Fruit fly (Drosophila melanogaster) whole organism, embryonic: ENCODE results near the gene CalpB.

Experiments used
- Bdp1 ChIP-seq: fragments of 200-800 bp; sonication (Bioruptor generic); optimal IDR thresholded peaks from 3 replicates; lab custom pipeline; 2016; ENCODE audit warnings: missing biosample characterization, missing genetic modification characterization
- CG10543 ChIP-seq: fragments of 200-800 bp; sonication (Bioruptor generic); optimal IDR thresholded peaks from 3 replicates; lab custom pipeline; 2017; ENCODE audit warnings: missing biosample characterization, mild to moderate bottlenecking, missing genetic modification characterization, moderate library complexity
- CG11695 ChIP-seq: fragments of 200-800 bp; sonication (Bioruptor generic); IDR thresholded peaks from 3 replicates; pipeline ENCODE4 v1.3.6; 2022; ENCODE audit warnings: missing biosample characterization, missing genetic modification characterization
- CG12299 ChIP-seq: fragments of 200-800 bp; sonication (Bioruptor generic); optimal IDR thresholded peaks from 2 replicates; lab custom pipeline; 2018; ENCODE audit warnings: missing biosample characterization, mild to moderate bottlenecking, missing genetic modification characterization
- CG13296 ChIP-seq: fragments of 200-800 bp; sonication (Bioruptor generic); optimal IDR thresholded peaks from 3 replicates; lab custom pipeline; 2018; ENCODE audit warnings: missing biosample characterization, mild to moderate bottlenecking, missing genetic modification characterization
- CG14441 ChIP-seq: fragments of 200-800 bp; sonication (Bioruptor generic); IDR thresholded peaks from 2 replicates; pipeline ENCODE4 v1.3.6; 2022; ENCODE audit warnings: missing biosample characterization, missing genetic modification characterization
- CG15479 ChIP-seq: fragments of 200-800 bp; sonication (Bioruptor generic); optimal IDR thresholded peaks from 3 replicates; lab custom pipeline; 2019; ENCODE audit warnings: missing biosample characterization, mild to moderate bottlenecking, missing genetic modification characterization, moderate library complexity
- CG15696 ChIP-seq: fragments of 200-800 bp; sonication (Bioruptor generic); optimal IDR thresholded peaks from 2 replicates; lab custom pipeline; 2019; ENCODE audit warnings: missing biosample characterization, mild to moderate bottlenecking, missing genetic modification characterization, moderate library complexity
- CG16815 ChIP-seq: fragments of 200-800 bp; sonication (Bioruptor generic); optimal IDR thresholded peaks from 3 replicates; lab custom pipeline; 2017; ENCODE audit warnings: missing biosample characterization, mild to moderate bottlenecking, missing genetic modification characterization
- CG17568 ChIP-seq: fragments of 200-800 bp; sonication (Bioruptor generic); optimal IDR thresholded peaks from 2 replicates; lab custom pipeline; 2018; ENCODE audit warnings: missing biosample characterization, mild to moderate bottlenecking, missing genetic modification characterization, moderate library complexity
- CG30020 ChIP-seq: fragments of 200-800 bp; optimal IDR thresholded peaks from 2 replicates; lab custom pipeline; 2019; ENCODE audit warnings: missing biosample characterization, mild to moderate bottlenecking, missing genetic modification characterization, moderate library complexity
- CG30403 ChIP-seq: fragments of 200-800 bp; sonication (Bioruptor generic); optimal IDR thresholded peaks from 3 replicates; lab custom pipeline; 2016; ENCODE audit warnings: missing biosample characterization, missing genetic modification characterization
- CG32532 ChIP-seq: fragments of 200-800 bp; sonication (Bioruptor generic); IDR thresholded peaks from 2 replicates; pipeline ENCODE4 v1.3.6; 2022; ENCODE audit warnings: missing biosample characterization, missing genetic modification characterization
- CG4617 ChIP-seq: fragments of 200-800 bp; sonication (Bioruptor generic); optimal IDR thresholded peaks from 3 replicates; lab custom pipeline; 2016; ENCODE audit warnings: missing biosample characterization, missing genetic modification characterization, borderline replicate concordance
- CG6791 ChIP-seq: fragments of 200-800 bp; sonication (Bioruptor generic); IDR thresholded peaks from 3 replicates; pipeline ENCODE4 v1.3.6; 2022; ENCODE audit warnings: missing biosample characterization, missing genetic modification characterization; ENCODE audit not compliant: partially characterized antibody
- CG7786 ChIP-seq: fragments of 200-800 bp; sonication (Bioruptor generic); optimal IDR thresholded peaks from 2 replicates; lab custom pipeline; 2016; ENCODE audit warnings: missing biosample characterization, missing genetic modification characterization
- CTCF ChIP-seq: fragments of 200-800 bp; sonication (Bioruptor generic); optimal IDR thresholded peaks from 2 replicates; lab custom pipeline; 2017; ENCODE audit warnings: missing biosample characterization, mild to moderate bottlenecking, missing genetic modification characterization, moderate library complexity
- Dbx ChIP-seq: fragments of 200-800 bp; sonication (Bioruptor generic); IDR thresholded peaks from 3 replicates; pipeline ENCODE4 v1.3.6; 2022; ENCODE audit warnings: missing biosample characterization, missing genetic modification characterization
- Doc3 ChIP-seq: fragments of 200-800 bp; sonication (Bioruptor generic); IDR thresholded peaks from 3 replicates; pipeline ENCODE4 v1.3.6; 2022; ENCODE audit warnings: missing biosample characterization, missing genetic modification characterization; ENCODE audit not compliant: partially characterized antibody
- Elba2 ChIP-seq: fragments of 200-800 bp; sonication (Bioruptor generic); optimal IDR thresholded peaks from 3 replicates; lab custom pipeline; 2016; ENCODE audit warnings: missing biosample characterization, missing genetic modification characterization
- Ets97D ChIP-seq: fragments of 200-800 bp; sonication (Bioruptor generic); optimal IDR thresholded peaks from 3 replicates; lab custom pipeline; 2016; ENCODE audit warnings: missing biosample characterization, missing genetic modification characterization
- Fer3 ChIP-seq: fragments of 200-800 bp; sonication (Bioruptor generic); optimal IDR thresholded peaks from 2 replicates; lab custom pipeline; 2018; ENCODE audit warnings: missing biosample characterization, mild to moderate bottlenecking, missing genetic modification characterization, moderate library complexity
- GATAe ChIP-seq: fragments of 200-800 bp; sonication (Bioruptor generic); conservative IDR thresholded peaks from 2 replicates; pipeline ENCODE4 v1.3.6; 2022; ENCODE audit warnings: missing biosample characterization, missing genetic modification characterization
- H15 ChIP-seq: fragments of 200-800 bp; sonication (Bioruptor generic); IDR thresholded peaks from 3 replicates; pipeline ENCODE4 v1.3.6; 2022; ENCODE audit warnings: missing biosample characterization, missing genetic modification characterization
- HLH54F ChIP-seq: fragments of 200-800 bp; sonication (Bioruptor generic); optimal IDR thresholded peaks from 3 replicates; lab custom pipeline; 2016; ENCODE audit warnings: missing biosample characterization, missing genetic modification characterization
- Hr51 ChIP-seq, 2 experiments: fragments of 200-800 bp; sonication (Bioruptor generic); optimal IDR thresholded peaks; 2 replicates in 1 of 2; 3 replicates in 1 of 2; lab custom pipeline; 2016 to 2018; ENCODE audit warnings: missing biosample characterization in 2 of 2, missing genetic modification characterization in 2 of 2, mild to moderate bottlenecking in 1 of 2, moderate library complexity in 1 of 2
- Med ChIP-seq: fragments of 200-800 bp; sonication (Bioruptor generic); peaks from one replicate; lab custom pipeline; 2016; ENCODE audit warnings: missing biosample characterization, missing genetic modification characterization, mild to moderate bottlenecking, inconsistent platforms, moderate library complexity
- NFAT ChIP-seq: fragments of 200-800 bp; sonication (Bioruptor generic); IDR thresholded peaks from 2 replicates; pipeline ENCODE4 v1.3.6; 2022; ENCODE audit warnings: missing biosample characterization, missing genetic modification characterization
- Optix ChIP-seq: fragments of 200-800 bp; sonication (Bioruptor generic); IDR thresholded peaks from 3 replicates; pipeline ENCODE4 v1.3.6; 2022; ENCODE audit warnings: missing biosample characterization, missing genetic modification characterization
- Sin3A ChIP-seq: fragments of >200 bp; optimal IDR thresholded peaks from 2 replicates; lab custom pipeline; 2018
- ase ChIP-seq: fragments of 200-800 bp; sonication (Bioruptor generic); IDR thresholded peaks from 3 replicates; pipeline ENCODE4 v1.3.6; 2022; ENCODE audit warnings: missing biosample characterization, missing genetic modification characterization
- bigmax ChIP-seq: fragments of 200-800 bp; sonication (Bioruptor generic); optimal IDR thresholded peaks from 2 replicates; lab custom pipeline; 2018; ENCODE audit warnings: missing biosample characterization, mild to moderate bottlenecking, missing genetic modification characterization
- bowl ChIP-seq: fragments of 200-800 bp; sonication (Bioruptor generic); IDR thresholded peaks from 2 replicates; pipeline ENCODE4 v1.3.6; 2022; ENCODE audit warnings: missing biosample characterization, missing genetic modification characterization
- bsh ChIP-seq, 2 experiments: fragments of 200-800 bp; sonication (Bioruptor generic); optimal IDR thresholded peaks; 2 replicates each; lab custom pipeline; 2017 to 2018; ENCODE audit warnings: mild to moderate bottlenecking in 2 of 2, missing biosample characterization in 2 of 2, missing genetic modification characterization in 2 of 2, moderate library complexity in 1 of 2
- cad ChIP-seq: fragments of >200 bp; optimal IDR thresholded peaks from 2 replicates; lab custom pipeline; 2017; ENCODE audit warnings: missing biosample characterization, missing genetic modification characterization
- chm ChIP-seq: fragments of 200-800 bp; sonication (Bioruptor generic); IDR thresholded peaks from 2 replicates; pipeline ENCODE4 v1.3.6; 2022; ENCODE audit warnings: missing biosample characterization, missing genetic modification characterization
- ems ChIP-seq: fragments of 200-800 bp; sonication (Bioruptor generic); optimal IDR thresholded peaks from 3 replicates; lab custom pipeline; 2016; ENCODE audit warnings: missing biosample characterization, missing genetic modification characterization
- fd102C ChIP-seq: fragments of 200-800 bp; sonication (Bioruptor generic); optimal IDR thresholded peaks from 2 replicates; lab custom pipeline; 2018; ENCODE audit warnings: missing biosample characterization, mild to moderate bottlenecking, missing genetic modification characterization, moderate library complexity
- gem ChIP-seq: fragments of 200-800 bp; sonication (Bioruptor generic); optimal IDR thresholded peaks from 2 replicates; lab custom pipeline; 2019; ENCODE audit warnings: missing biosample characterization, mild to moderate bottlenecking, missing genetic modification characterization, moderate library complexity
- gro ChIP-seq: fragments of 200-800 bp; sonication (Bioruptor generic); optimal IDR thresholded peaks from 2 replicates; lab custom pipeline; 2016; ENCODE audit warnings: missing biosample characterization, missing genetic modification characterization
- jing ChIP-seq: fragments of 200-800 bp; sonication (Bioruptor generic); optimal IDR thresholded peaks from 2 replicates; lab custom pipeline; 2018; ENCODE audit warnings: missing biosample characterization, mild to moderate bottlenecking, missing genetic modification characterization
- kni ChIP-seq: fragments of 200-800 bp; sonication (Bioruptor generic); optimal IDR thresholded peaks from 3 replicates; lab custom pipeline; 2017; ENCODE audit warnings: mild to moderate bottlenecking, missing biosample characterization, missing genetic modification reagents, missing genetic modification characterization
- pan ChIP-seq, 4 experiments: fragments of >200 bp in 3 of 4; fragments of 200-800 bp in 1 of 4; sonication (Bioruptor generic) in 1 of 4; optimal IDR thresholded peaks in 3 of 4; IDR thresholded peaks in 1 of 4; 2 replicates each; pipeline versions ENCODE4 v1.3.6 to Lab custom; 2017 to 2022; ENCODE audit warnings: missing biosample characterization in 2 of 4, missing genetic modification characterization in 2 of 4, mixed read lengths in 1 of 4
- pzg ChIP-seq: fragments of 200-800 bp; sonication (Bioruptor generic); optimal IDR thresholded peaks from 3 replicates; lab custom pipeline; 2018; ENCODE audit warnings: missing biosample characterization, mild to moderate bottlenecking, missing genetic modification characterization, moderate library complexity
- sisA ChIP-seq: fragments of 200-800 bp; sonication (Bioruptor generic); IDR thresholded peaks from 2 replicates; pipeline ENCODE4 v1.3.6; 2022; ENCODE audit warnings: missing biosample characterization, missing genetic modification characterization
- slou ChIP-seq: fragments of 200-800 bp; sonication (Bioruptor generic); optimal IDR thresholded peaks from 3 replicates; lab custom pipeline; 2016; ENCODE audit warnings: missing biosample characterization, missing genetic modification characterization
- so ChIP-seq: fragments of 200-800 bp; sonication (Bioruptor generic); IDR thresholded peaks from 3 replicates; pipeline ENCODE4 v1.3.6; 2022; ENCODE audit warnings: missing biosample characterization, missing genetic modification characterization
- stwl ChIP-seq: fragments of 200-800 bp; sonication (Bioruptor generic); optimal IDR thresholded peaks from 3 replicates; lab custom pipeline; 2018; ENCODE audit warnings: missing biosample characterization, mild to moderate bottlenecking, missing genetic modification characterization, moderate library complexity
- vnd ChIP-seq: fragments of 200-800 bp; sonication (Bioruptor generic); IDR thresholded peaks from 3 replicates; pipeline ENCODE4 v1.3.6; 2022; ENCODE audit warnings: missing biosample characterization, missing genetic modification characterization; ENCODE audit not compliant: partially characterized antibody
- z ChIP-seq: fragments of 200-800 bp; sonication (Bioruptor generic); IDR thresholded peaks from 3 replicates; pipeline ENCODE4 v1.3.6; 2022; ENCODE audit warnings: missing biosample characterization, missing genetic modification characterization
- zfh1 ChIP-seq: fragments of 200-800 bp; sonication (Bioruptor generic); IDR thresholded peaks from 3 replicates; pipeline ENCODE4 v1.3.6; 2022; ENCODE audit warnings: missing biosample characterization, missing genetic modification characterization

The CalpB gene

dm6 chr3L:9898355-9898754 is 9.8 kb downstream of the CalpB start, which contains the start of the genes CG6707 and CG46387 (continued):
- TF ChIP-seq vnd (GFP tag; lab: Robert Waterston, UW) (no peak), Elba2 (GFP tag; lab: Kevin White, UChicago) (peak; percentile 88), Bdp1 (no peak), CG16815 (GFP tag; lab: Kevin White, UChicago) (no peak), Med (GFP tag; lab: Kevin White, UChicago) (peak; percentile 81), CG10543 (GFP tag; lab: Kevin White, UChicago) (peak; percentile 26), CG13296 (no peak), CG6791 (GFP tag; lab: Robert Waterston, UW) (0 out of 3 replicates have a peak, but pooled peaks have one; percentile 52), zfh1 (GFP tag; lab: Robert Waterston, UW) (0 out of 3 replicates have a peak, but pooled peaks have one; percentile 36), NFAT (GFP tag; lab: Robert Waterston, UW) (peak; percentile 62), z (GFP tag; lab: Robert Waterston, UW) (no peak), Hr51 (GFP tag; optimal IDR thresholded peaks at IDR 0.05; lab: Kevin White, UChicago) (no peak), CG11695 (GFP tag; lab: Robert Waterston, UW) (no peak), CTCF (no peak), CG30403 (no peak), GATAe (GFP tag; lab: Robert Waterston, UW) (no peak), CG15479 (no peak), HLH54F (GFP tag; lab: Kevin White, UChicago) (no peak), sisA (no peak), pan (optimal IDR thresholded peaks at IDR 0.05; lab: Kevin White, UChicago) (no peak), pan (GFP tag; optimal IDR thresholded peaks at IDR 0.05 in 1 of 2, IDR thresholded peaks at IDR 0.05 in 1 of 2) (no peak), Doc3 (GFP tag; lab: Robert Waterston, UW) (no peak), ase (no peak), bsh (GFP tag; optimal IDR thresholded peaks at IDR 0.05; lab: Kevin White, UChicago) (no peak), cad (GFP tag; lab: Kevin White, UChicago) (no peak), fd102C (no peak), gem (tag; lab: Kevin White, UChicago) (no peak), gro (GFP tag; lab: Kevin White, UChicago) (peak; percentile 8), CG14441 (GFP tag; lab: Robert Waterston, UW) (0 out of 2 replicates have a peak, but pooled peaks have one; percentile 17), CG17568 (GFP tag; lab: Kevin White, UChicago) (no peak), Fer3 (tag; lab: Kevin White, UChicago) (no peak), H15 (GFP tag; lab: Robert Waterston, UW) (no peak), CG12299 (tag; lab: Kevin White, UChicago) (no peak), Sin3A (lab: Kevin White, UChicago) (peak; percentile 47), Ets97D (GFP tag; lab: Kevin White, UChicago) (peak; percentile 54), CG7786 (peak; percentile 3), CG32532 (no peak), slou (GFP tag; lab: Kevin White, UChicago) (no peak), CG15696 (tag; lab: Kevin White, UChicago) (no peak), Optix (GFP tag; lab: Robert Waterston, UW) (no peak), bowl (GFP tag; lab: Robert Waterston, UW) (no peak), pzg (peak; percentile 91), ems (GFP tag; lab: Kevin White, UChicago) (no peak), so (GFP tag; lab: Robert Waterston, UW) (no peak), kni (no peak), CG30020 (tag; lab: Kevin White, UChicago) (peak; percentile 21), Dbx (peak; percentile 54; the same call in 1 of the 3 replicates), bigmax (GFP tag; lab: Kevin White, UChicago) (no peak), jing (GFP tag; lab: Kevin White, UChicago) (no peak), stwl (tag; lab: Kevin White, UChicago) (peak; percentile 76), CG4617 (GFP tag; lab: Kevin White, UChicago) (peak; percentile 94), chm (GFP tag; lab: Robert Waterston, UW) (0 out of 2 replicates have a peak, but pooled peaks have one; percentile 30)
